Fruit fly (Drosophila melanogaster) whole organism, pupa: ENCODE data around the gene Fdh.

ENCODE experiments used
- CG12605 ChIP-seq: fragments of 200-800 bp; sonication (Bioruptor generic); IDR thresholded peaks from 2 replicates; pipeline ENCODE4 v1.3.6; 2022; ENCODE audit warnings: missing biosample characterization, missing genetic modification characterization
- CG13204 ChIP-seq: fragments of 200-800 bp; sonication (Bioruptor generic); optimal IDR thresholded peaks from 2 replicates; lab custom pipeline; 2018; ENCODE audit warnings: missing biosample characterization, mild to moderate bottlenecking, missing genetic modification characterization, moderate library complexity
- CG14655 ChIP-seq: fragments of 200-800 bp; sonication (Bioruptor generic); optimal IDR thresholded peaks from 3 replicates; lab custom pipeline; 2017; ENCODE audit warnings: mild to moderate bottlenecking, missing biosample characterization, missing genetic modification reagents, missing genetic modification characterization
- CG15710 ChIP-seq: fragments of 200-800 bp; sonication (Bioruptor generic); optimal IDR thresholded peaks from 2 replicates; lab custom pipeline; 2018; ENCODE audit warnings: missing biosample characterization, mild to moderate bottlenecking, missing genetic modification characterization, moderate library complexity
- CG17806 ChIP-seq: fragments of 200-800 bp; sonication (Bioruptor generic); optimal IDR thresholded peaks from 2 replicates; lab custom pipeline; 2018; ENCODE audit warnings: missing biosample characterization, mild to moderate bottlenecking, missing genetic modification characterization, moderate library complexity
- CG32121 ChIP-seq: fragments of 200-800 bp; sonication (Bioruptor generic); IDR thresholded peaks from 2 replicates; pipeline ENCODE4 v1.3.6; 2022; ENCODE audit warnings: missing biosample characterization, missing genetic modification characterization
- CG34367 ChIP-seq: fragments of 200-800 bp; sonication (Bioruptor generic); optimal IDR thresholded peaks from 2 replicates; lab custom pipeline; 2018; ENCODE audit warnings: missing biosample characterization, mild to moderate bottlenecking, missing genetic modification characterization
- CG8159 ChIP-seq: fragments of 200-800 bp; sonication (Bioruptor generic); optimal IDR thresholded peaks from 3 replicates; lab custom pipeline; 2018; ENCODE audit warnings: missing biosample characterization, mild to moderate bottlenecking, missing genetic modification characterization, moderate library complexity
- CG8301 ChIP-seq: fragments of 200-800 bp; sonication (Bioruptor generic); optimal IDR thresholded peaks from 2 replicates; lab custom pipeline; 2018; ENCODE audit warnings: missing biosample characterization, mild to moderate bottlenecking, missing genetic modification characterization
- CG9948 ChIP-seq: fragments of 200-800 bp; sonication (Bioruptor generic); optimal IDR thresholded peaks from 2 replicates; lab custom pipeline; 2018; ENCODE audit warnings: missing biosample characterization, mild to moderate bottlenecking, missing genetic modification characterization, moderate library complexity
- D1 ChIP-seq: fragments of 200-800 bp; sonication (Bioruptor generic); optimal IDR thresholded peaks from 2 replicates; lab custom pipeline; 2018; ENCODE audit warnings: missing biosample characterization, mild to moderate bottlenecking, missing genetic modification characterization, moderate library complexity
- EcR ChIP-seq: fragments of 200-800 bp; sonication (Bioruptor generic); optimal IDR thresholded peaks from 3 replicates; lab custom pipeline; 2019; ENCODE audit warnings: missing biosample characterization, missing genetic modification characterization, mild to moderate bottlenecking, moderate library complexity, missing genetic modification reagents
- Ets98B ChIP-seq: fragments of 200-800 bp; sonication (Bioruptor generic); IDR thresholded peaks from 2 replicates; pipeline ENCODE4 v1.3.6; 2022; ENCODE audit warnings: missing biosample characterization, missing genetic modification characterization
- Pif1A ChIP-seq: fragments of 200-800 bp; sonication (Bioruptor generic); optimal IDR thresholded peaks from 3 replicates; lab custom pipeline; 2016; ENCODE audit warnings: missing biosample characterization, missing genetic modification characterization

dm6 chr3R:10863446-10863819 lies 8.7 kb downstream of the Fdh start:
- no peak for TF ChIP-seq CG8159 (tag; lab: Kevin White, UChicago)
- TF ChIP-seq Ets98B (GFP tag; lab: Robert Waterston, UW), result no peak
- no peak for TF ChIP-seq CG15710 (tag; lab: Kevin White, UChicago)
- no peak for TF ChIP-seq CG12605
- no peak for TF ChIP-seq CG8301 (tag; lab: Kevin White, UChicago)
- TF ChIP-seq CG34367 (tag; lab: Kevin White, UChicago), result no peak
- TF ChIP-seq CG14655 (GFP tag; lab: Kevin White, UChicago), result no peak
- TF ChIP-seq D1 (tag; lab: Kevin White, UChicago), result no peak
- TF ChIP-seq CG32121 (GFP tag; lab: Robert Waterston, UW), result no peak
- TF ChIP-seq CG17806 (tag; lab: Kevin White, UChicago), result no peak
- no peak for TF ChIP-seq CG9948 (tag; lab: Kevin White, UChicago)
- no peak for TF ChIP-seq Pif1A (GFP tag; lab: Kevin White, UChicago)
- TF ChIP-seq EcR, result no peak
- TF ChIP-seq CG13204 (GFP tag; lab: Kevin White, UChicago), result no peak
